Worm (Caenorhabditis elegans): Measurements from ENCODE around the gene scl-6.

DNA sequence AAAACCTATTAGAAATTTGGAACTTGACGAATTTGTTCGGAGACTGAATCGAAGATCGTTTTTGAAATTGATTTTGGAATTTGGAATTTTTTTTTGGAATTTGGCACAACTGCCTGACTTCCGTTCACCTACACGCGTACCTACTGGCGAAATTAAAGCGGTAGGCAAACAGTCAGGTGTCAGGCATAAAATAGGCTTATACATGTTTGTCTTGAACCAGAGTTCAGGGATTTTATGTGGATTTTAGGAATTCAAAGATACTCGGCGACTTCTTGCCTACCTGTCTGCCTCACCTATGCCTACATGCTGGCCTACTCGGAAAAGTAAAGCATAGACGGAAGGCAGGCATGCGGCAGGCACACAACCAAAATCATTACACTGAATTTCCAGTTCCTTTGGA lies 9.8 kb downstream of the scl-6 start:
- no peak for TF ChIP-seq ceh-82 (tag; optimal IDR thresholded peaks at IDR 0.05)
- TF ChIP-seq ztf-11 (tag; optimal IDR thresholded peaks at IDR 0.05): no peak
- no peak for TF ChIP-seq mdl-1 (tag; optimal IDR thresholded peaks at IDR 0.05)
- TF ChIP-seq ama-1 (optimal IDR thresholded peaks at IDR 0.05): no peak
- TF ChIP-seq unc-62 (GFP tag; optimal IDR thresholded peaks at IDR 0.05): no peak
- no peak for TF ChIP-seq R02D3.7 (tag; optimal IDR thresholded peaks at IDR 0.05)
